Fruit fly (Drosophila melanogaster): ENCODE measurements around the gene run.

DNA sequence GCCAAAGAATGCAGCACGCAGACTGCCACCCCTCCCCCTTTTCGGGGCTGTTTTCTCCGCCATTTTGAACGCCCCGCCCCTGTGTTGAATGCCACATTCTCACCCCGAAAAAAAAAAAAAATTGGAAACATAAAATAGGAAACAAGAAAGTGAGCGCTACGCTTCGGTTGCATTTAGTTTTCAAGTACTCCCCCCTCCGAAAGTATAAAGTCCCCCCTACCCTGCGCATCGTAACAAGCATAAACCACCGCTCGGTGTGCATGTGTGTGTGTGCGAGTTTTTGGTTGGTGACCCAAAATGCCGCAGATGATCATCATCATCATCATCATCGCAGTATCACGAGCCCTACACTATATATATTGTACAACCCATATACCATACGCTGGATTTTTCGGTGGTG, 47.1 kb upstream of the run start:
- TF ChIP-seq pan (optimal IDR thresholded peaks at IDR 0.05) (no peak), CG8478 (optimal IDR thresholded peaks at IDR 0.05) (no peak), EcR (GFP tag; optimal IDR thresholded peaks at IDR 0.05) (no peak)
